Worm (Caenorhabditis elegans): ENCODE results near the gene K12H6.7.

- no peak; the same call in 1 of the 2 replicates for TF ChIP-seq pes-1 (GFP tag; IDR thresholded peaks at IDR 0.05)
- TF ChIP-seq ama-1 (optimal IDR thresholded peaks at IDR 0.05), result no peak
- TF ChIP-seq tra-4 (tag; optimal IDR thresholded peaks at IDR 0.05), result no peak
These were observed 44.3 kb upstream of the K12H6.7 start for ce11 chrII:2881088-2881487.
